Fruit fly (Drosophila melanogaster): ENCODE results near the gene PCID2.

DNA sequence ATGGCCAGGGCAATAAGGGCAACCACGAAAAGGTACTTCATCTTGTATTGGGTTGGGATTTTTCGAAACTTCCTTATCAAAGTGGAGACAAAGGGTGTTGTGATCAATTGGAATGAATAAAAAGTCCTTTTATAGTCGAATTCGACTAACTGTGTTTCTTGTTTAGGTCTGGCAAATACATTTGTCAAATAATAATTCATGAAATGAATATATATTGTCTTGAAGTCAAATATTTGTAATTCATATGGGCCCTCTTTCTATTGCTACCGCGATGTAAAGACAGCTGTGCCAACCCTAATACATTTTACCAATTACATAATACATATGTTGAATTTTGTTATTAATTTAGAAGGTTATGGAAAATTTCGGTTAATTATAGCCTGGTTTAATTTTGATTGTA lies 48.8 kb upstream of the PCID2 start, which contains the start of gene CG33271:
- no peak for TF ChIP-seq insv (optimal IDR thresholded peaks at IDR 0.05)
- TF ChIP-seq ttk (optimal IDR thresholded peaks at IDR 0.05) = no peak
- no peak for TF ChIP-seq h (optimal IDR thresholded peaks at IDR 0.05)
